Fruit fly (Drosophila melanogaster) whole organism, larva: ENCODE data around the gene RhoGAP18B.

ENCODE experiments used
- noc ChIP-seq: fragments of 200-800 bp; sonication (Bioruptor generic); optimal IDR thresholded peaks from 3 replicates; lab custom pipeline; 2019; ENCODE audit warnings: missing biosample characterization, mild to moderate bottlenecking, missing genetic modification characterization, moderate library complexity

The RhoGAP18B gene

DNA sequence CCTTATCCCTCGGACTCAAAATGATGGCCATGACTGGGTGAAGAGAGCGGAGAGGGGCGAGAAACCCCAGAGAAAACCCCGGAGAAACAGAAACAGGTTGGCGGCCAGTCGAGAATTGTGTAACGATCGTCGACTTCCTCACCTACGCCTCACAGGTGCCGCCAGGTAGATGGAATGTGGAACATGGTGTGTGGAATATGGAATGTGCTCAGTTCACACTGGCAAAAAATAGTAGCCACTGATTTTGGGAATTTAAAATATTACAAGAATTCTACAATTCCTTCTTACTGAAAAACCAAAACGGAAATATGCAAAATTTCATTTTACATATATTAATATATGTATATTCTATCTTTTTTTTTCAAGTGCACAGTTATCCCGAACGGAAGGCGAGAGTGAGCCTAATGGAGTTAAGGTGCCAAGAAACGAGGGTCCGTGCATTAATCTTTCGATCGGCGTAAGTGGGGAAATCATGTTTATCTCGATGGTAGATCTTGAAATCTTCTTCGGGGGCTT, 10.9 kb downstream of the RhoGAP18B start:
- peak; percentile 54 for TF ChIP-seq noc (tag; lab: Kevin White, UChicago)

DNA sequence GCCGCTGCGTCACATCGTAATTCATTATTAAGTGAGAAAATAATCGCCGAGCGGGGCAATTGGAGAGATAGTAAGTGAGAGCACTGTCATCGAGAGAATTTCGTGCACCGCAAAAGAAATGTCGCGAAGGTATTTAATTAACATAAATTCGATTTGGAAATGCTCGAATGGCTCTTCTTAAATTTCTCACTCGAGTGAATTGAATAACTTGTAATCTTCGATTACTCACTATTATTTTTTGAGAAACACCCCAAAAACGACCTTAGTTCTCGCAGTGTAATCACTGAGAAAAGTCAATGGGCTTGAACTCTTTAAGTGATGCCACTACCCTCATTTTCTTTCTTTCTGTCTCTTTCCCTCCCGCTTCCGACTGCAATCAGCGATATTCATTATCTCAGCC, 11.9 kb downstream of the RhoGAP18B start:
- TF ChIP-seq noc (tag; lab: Kevin White, UChicago): peak; percentile 41

DNA sequence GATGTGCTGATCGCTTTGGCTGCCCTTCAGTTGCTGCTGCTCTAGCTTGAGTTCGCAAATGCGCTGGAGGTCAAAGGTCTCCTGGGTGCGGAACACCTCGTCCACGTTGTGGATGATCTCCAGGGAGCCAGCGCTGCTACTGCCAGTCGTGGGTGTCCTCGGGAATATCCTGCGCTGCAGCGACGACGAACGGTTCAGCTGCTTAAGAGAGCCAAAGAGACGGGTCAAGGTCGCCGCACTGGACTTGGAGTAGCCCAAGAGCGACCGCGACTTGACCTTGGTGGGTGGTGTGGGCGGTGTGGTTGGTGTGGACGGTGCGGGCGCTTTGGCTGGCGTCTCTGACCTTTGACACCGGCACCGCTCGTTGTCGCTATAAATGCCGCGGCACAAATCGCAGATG, 12.6 kb downstream of the RhoGAP18B start:
- no peak for TF ChIP-seq noc (tag; lab: Kevin White, UChicago)

DNA sequence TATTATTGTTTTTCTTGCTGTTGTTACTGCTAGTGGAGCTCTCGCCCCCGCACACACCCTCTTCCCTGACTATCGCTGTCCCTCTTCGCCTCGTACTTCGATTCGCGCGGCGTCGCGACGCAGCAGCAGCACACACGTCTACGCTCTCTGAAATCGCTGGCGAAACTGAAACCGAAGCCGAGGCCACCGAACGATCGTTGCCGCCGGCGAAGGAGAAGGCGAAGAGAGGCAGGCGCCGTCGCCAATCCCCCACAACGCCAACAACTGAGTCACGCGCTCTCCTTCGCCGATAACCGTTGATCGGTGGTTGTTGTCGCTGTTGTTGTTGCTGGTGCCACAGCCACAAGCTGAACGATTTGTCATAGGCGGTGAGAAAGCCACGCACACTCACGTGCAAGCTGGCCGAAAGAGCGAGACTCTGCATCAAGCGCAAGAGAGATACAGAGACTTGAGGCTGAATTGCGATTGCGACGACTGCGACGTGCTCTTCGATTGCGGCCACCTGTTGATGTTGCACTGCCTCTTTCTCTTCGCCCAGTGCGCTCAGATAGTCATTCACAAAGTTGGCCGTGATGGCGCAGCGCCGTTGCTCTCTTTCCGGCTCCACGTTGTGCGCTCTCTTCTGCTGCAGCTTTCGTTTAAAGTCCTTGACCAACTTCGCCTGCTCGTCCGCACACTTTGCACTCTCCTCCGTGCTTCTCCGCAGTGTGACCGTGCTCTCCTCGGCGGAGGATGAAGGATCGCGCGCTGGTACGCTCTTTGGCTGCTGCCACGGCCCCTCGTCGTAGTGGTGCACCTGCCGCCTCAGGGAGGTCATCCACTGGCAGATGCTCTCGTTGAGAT, 13.4 kb downstream of the RhoGAP18B start:
- peak; percentile 65 for TF ChIP-seq noc (tag; lab: Kevin White, UChicago)

DNA sequence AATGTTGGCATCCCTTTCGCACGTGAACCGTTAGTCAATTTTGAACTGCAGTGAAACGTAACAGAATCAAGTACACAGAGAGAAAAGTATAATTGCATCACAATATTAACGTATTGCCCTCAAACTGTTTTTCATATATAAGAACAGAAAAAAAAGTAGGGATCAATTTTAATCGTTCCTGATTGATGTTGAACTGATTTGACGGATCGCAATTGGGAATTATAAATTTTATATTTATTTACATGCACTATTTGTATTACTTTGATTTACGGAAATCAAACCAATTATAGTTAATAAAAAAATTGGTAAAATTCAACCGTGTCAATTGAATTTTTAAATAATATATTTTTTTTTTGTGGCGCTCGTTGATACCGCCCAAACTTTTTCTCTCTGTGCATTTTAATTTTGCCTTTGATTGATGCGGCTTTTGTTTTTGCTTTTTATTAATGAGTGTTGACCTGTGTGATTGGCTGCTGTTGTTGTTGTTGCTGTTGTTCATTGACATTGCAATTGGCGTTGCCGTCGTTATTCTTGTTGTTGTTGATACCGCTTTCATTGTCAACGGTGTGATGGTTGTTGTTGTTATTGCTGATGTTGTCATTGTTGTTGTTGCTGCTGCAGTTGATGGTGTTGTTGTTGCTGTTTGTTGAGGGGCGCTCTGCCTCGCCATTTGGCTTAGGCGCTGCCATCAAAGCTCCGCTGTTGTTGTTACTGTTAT, 14.2 kb downstream of the RhoGAP18B start:
- peak; percentile 23 for TF ChIP-seq noc (tag; lab: Kevin White, UChicago)

DNA sequence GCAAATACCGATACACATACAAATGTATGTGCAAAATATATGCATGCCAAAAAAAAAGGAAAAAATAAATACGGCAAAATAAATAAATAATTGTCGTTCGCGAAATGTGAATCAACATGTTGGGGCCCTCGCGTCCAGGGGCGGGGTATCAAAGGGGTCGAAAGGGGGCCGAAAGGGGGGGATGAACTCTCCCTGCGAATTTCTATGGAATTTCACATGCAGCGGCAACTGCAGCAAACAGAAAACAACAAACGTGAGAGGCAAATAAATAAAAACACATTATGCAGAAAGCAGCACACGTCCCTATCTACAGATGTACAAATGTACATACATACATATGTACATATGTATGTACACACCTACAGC, 17.4 kb downstream of the RhoGAP18B start:
- TF ChIP-seq noc (tag; lab: Kevin White, UChicago): no peak

DNA sequence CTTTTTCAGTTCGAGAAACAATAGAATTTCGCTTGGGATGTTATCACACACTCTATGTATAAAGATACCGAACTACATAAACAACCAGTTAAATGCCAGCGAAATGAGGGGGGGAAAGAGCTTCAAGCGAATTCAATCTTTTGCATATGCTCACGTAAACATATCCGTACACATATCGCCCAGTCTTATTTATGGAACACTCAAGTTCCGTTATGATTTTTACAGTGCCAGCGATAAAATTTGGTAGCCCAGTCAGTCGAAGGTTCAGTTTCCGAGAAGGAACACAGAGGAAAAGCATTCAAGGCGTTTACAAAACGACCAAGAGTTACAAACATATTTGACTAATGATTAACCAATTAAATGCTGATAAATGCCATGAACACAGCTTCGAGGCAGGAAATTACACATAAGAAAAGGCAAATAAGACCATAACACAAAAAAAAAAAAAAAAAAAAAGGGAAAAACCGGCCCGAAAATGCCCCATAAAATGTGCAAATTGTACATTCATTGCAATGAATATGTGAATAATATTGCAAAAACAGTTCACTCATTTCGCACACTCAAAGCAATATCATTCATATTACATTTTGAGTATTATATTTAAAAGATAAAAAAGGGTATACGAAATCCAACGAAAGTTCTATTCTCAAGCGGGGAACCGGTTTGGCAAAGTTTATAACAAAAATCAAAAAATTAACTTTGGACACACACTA, 17.9 kb downstream of the RhoGAP18B start:
- no peak for TF ChIP-seq noc (tag; lab: Kevin White, UChicago)

DNA sequence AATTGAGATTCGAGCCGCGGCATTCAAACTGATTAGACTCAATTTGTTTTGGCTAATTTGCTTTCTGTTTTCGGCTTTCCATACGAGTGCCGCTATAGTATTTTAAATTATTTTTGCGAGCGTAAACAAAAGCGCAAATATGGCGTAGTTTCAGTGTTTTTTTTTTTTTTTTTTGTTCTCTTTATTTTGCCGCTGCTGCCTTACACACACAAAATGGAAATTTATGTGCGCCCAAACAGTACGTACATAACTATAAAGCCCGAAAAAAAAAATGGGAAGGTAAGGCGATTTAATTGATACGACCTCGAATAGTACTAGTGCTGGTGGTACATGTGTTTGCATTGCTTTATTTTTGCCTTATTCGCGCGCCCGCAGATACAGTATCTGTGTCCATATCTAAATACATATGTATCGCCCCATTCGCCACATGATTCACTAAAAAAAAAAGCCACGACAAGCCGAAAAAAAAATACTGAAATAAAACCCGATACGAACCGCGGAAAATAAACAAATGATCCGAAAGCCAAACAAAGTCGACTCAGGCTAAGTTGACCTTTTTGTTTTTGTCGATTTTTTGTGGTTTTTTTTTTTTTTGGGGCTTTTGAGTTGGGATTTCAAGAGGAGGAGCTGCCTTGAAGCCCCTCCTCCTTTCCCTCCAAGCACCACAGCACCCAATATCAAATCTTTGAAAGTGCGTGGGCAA, 18.8 kb downstream of the RhoGAP18B start:
- TF ChIP-seq noc (tag; lab: Kevin White, UChicago): no peak

DNA sequence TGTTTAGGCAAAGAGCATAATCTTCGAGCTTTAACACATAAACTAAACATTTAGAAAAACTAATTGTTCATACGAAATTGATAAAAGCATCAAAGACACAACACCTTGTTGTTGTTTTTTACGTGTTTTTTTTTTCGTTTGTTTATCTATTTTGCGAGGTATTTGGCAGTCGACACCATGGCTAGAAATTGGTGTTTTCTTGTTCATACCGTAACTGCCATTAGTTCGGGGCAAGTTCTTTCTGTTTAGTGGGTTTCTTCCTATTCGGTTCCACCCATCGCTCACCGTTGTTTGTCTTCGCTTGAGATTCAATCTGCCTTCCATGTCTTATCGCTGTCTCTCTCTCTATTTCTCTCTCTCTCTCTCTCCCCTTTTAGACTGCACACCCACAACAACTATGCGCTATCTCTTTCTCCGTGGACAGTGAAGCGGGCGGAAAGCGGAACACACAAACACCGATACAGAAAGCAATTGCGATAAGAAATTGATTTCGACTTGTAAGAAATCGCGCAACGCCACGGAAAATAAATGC, 20.4 kb downstream of the RhoGAP18B start:
- peak; percentile 46 for TF ChIP-seq noc (tag; lab: Kevin White, UChicago)

DNA sequence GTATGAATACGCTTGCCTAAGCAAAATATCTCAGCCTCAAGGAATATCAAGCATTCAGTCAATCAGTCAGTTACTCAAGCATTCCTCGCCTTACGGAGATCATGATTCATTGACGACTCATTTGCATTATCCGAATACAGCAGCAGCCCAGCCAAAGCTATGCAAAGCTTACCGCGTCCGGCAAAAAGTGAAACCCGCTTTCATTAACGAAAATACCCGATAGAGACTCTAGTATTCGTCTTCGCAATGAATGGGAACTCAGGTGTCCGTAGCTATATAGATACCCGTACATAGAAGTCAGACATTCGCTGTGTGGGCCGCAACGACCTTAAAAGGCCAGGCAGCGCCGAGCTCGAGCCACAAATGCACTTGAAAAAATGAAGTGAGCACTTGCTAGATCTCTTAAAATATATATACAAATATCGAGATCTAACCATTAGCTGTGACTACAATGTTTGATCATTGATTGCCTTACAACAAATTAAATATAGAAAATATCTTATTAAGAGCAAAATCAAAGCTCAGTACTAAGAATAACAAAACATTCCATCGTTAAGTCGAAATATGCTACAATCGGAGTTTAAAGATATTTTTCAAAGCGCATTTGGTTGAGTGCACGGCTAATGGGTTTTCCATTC, 22.0 kb downstream of the RhoGAP18B start:
- TF ChIP-seq noc (tag; lab: Kevin White, UChicago): no peak

DNA sequence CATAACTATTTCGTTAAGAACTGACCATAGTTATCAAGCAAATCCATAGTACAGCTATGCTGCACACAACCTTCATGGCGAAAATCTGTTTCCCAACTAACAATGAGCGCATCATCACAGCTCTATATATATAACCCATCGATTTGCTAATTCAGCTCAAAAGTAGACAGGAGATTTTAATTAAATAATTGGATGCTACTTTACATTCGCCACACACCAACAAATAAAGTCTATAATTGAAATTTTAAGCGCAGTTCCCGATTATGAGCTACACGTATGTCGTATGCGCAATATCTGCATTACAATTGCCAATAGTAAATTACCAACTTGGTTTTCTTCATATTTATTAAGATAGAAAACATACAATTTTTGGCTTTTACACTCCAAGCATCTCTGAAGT, 31.1 kb downstream of the RhoGAP18B start, which contains the start of gene Obp18a:
Gene Obp18a (minus strand): TSS at position 101 of the 400 bp plus-strand sequence.
- TF ChIP-seq noc (tag; lab: Kevin White, UChicago): no peak

DNA sequence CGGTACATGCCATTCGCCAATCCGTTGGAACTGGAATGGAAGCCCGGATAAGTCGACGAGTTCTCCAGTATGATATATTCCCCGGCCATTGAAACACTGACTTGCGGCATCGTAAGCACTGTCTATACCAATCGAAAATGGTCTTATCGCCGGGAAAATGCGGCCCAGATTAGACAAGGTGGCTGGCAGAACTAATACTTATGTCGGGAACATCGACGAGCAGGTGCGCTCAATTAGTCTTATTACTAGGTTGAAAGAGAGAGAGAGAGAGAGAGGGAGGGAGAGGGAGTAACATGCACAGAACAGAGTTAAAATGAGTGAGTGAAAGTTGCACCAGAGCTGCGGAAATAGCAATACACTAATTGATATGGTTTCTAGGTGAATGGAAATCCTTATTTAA, 39.7 kb downstream of the RhoGAP18B start, which contains the start of gene tgy:
Gene tgy (minus strand): TSS at position 101 of the 400 bp plus-strand sequence.
- no peak for TF ChIP-seq noc (tag; lab: Kevin White, UChicago)

DNA sequence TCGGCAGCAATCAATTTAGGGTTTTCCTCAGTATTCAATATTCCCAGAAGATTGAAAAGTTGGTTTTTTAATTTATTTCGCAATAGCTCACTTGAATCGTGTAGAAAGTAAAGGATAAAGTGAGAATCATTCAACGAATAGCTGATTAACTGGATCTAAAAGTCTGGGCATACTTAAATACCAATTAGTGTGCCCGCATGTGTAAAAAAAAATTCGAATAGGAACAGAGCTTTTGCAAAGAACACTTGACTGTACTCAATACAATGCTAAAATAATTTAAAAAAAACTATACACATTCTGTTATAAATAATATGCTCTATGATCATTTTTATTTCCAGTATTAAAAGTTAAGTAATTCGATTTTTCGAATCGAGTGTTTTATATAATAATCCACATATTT, 42.6 kb downstream of the RhoGAP18B start, which contains the start of gene CG15882:
Gene CG15882 (minus strand): TSS at position 101 of the 400 bp plus-strand sequence.
- TF ChIP-seq noc (tag; lab: Kevin White, UChicago): no peak

DNA sequence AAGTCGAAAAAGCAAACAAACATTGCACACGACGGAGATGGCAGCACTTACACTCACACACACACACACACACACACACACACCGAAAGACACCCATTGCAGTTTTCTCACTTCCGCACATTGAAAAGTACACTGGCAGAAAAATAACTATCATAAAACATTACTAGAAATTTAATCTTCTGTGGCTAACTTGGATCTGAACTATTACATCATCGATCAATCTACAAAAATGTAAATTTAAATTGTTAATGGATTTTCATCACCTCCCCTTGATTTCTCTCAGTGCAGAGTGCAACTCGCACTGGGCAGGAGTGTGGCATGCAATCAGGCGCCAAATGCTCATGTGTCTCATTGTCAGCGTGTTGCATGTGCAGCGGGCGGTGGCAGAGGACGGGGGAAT, 46.5 kb downstream of the RhoGAP18B start:
- TF ChIP-seq noc (tag; lab: Kevin White, UChicago): no peak
